Fruit fly (Drosophila melanogaster) whole organism, embryonic: ENCODE data around the gene CG31473.

ENCODE experiments used
- Atf3 ChIP-seq: fragments of 200-800 bp; sonication (Bioruptor generic); optimal IDR thresholded peaks from 3 replicates; lab custom pipeline; 2016; ENCODE audit warnings: missing biosample characterization, missing genetic modification characterization
- BtbVII ChIP-seq: fragments of 200-800 bp; sonication (Bioruptor generic); optimal IDR thresholded peaks from 3 replicates; lab custom pipeline; 2017; ENCODE audit warnings: missing biosample characterization, mild to moderate bottlenecking, missing genetic modification characterization
- CG12769 ChIP-seq: fragments of 200-800 bp; sonication (Bioruptor generic); optimal IDR thresholded peaks from 2 replicates; lab custom pipeline; 2019; ENCODE audit warnings: missing biosample characterization, mild to moderate bottlenecking, missing genetic modification characterization, moderate library complexity
- CG13287 ChIP-seq: fragments of 200-800 bp; sonication (Bioruptor generic); IDR thresholded peaks from 2 replicates; pipeline ENCODE4 v1.3.6; 2022; ENCODE audit warnings: missing biosample characterization, missing genetic modification characterization; ENCODE audit not compliant: partially characterized antibody
- CG13296 ChIP-seq: fragments of 200-800 bp; sonication (Bioruptor generic); optimal IDR thresholded peaks from 3 replicates; lab custom pipeline; 2018; ENCODE audit warnings: missing biosample characterization, mild to moderate bottlenecking, missing genetic modification characterization
- CG15514 ChIP-seq: fragments of 200-800 bp; sonication (Bioruptor generic); optimal IDR thresholded peaks from 3 replicates; lab custom pipeline; 2017; ENCODE audit warnings: missing biosample characterization, missing genetic modification characterization, mild to moderate bottlenecking, moderate library complexity, missing genetic modification reagents
- CG1647 ChIP-seq: fragments of 200-800 bp; sonication (Bioruptor generic); optimal IDR thresholded peaks from 3 replicates; lab custom pipeline; 2016; ENCODE audit warnings: missing biosample characterization, missing genetic modification characterization
- CG17568 ChIP-seq: fragments of 200-800 bp; sonication (Bioruptor generic); optimal IDR thresholded peaks from 2 replicates; lab custom pipeline; 2018; ENCODE audit warnings: missing biosample characterization, mild to moderate bottlenecking, missing genetic modification characterization, moderate library complexity
- CG32532 ChIP-seq: fragments of 200-800 bp; sonication (Bioruptor generic); IDR thresholded peaks from 2 replicates; pipeline ENCODE4 v1.3.6; 2022; ENCODE audit warnings: missing biosample characterization, missing genetic modification characterization
- CG3281 ChIP-seq: fragments of 200-800 bp; sonication (Bioruptor generic); optimal IDR thresholded peaks from 3 replicates; lab custom pipeline; 2017; ENCODE audit warnings: missing biosample characterization, mild to moderate bottlenecking, missing genetic modification characterization
- CG34224 ChIP-seq: fragments of 200-800 bp; sonication (Bioruptor generic); IDR thresholded peaks from 3 replicates; pipeline ENCODE4 v1.3.6; 2022; ENCODE audit warnings: missing biosample characterization, missing genetic modification characterization; ENCODE audit not compliant: partially characterized antibody
- CG34376 ChIP-seq: fragments of 200-800 bp; sonication (Bioruptor generic); optimal IDR thresholded peaks from 2 replicates; lab custom pipeline; 2018; ENCODE audit warnings: missing biosample characterization, mild to moderate bottlenecking, missing genetic modification characterization
- CG4404 ChIP-seq: fragments of 200-800 bp; sonication (Bioruptor generic); IDR thresholded peaks from 2 replicates; pipeline ENCODE4 v1.3.6; 2022; ENCODE audit warnings: missing biosample characterization, missing genetic modification characterization
- CG8944 ChIP-seq: fragments of 200-800 bp; sonication (Bioruptor generic); optimal IDR thresholded peaks from 3 replicates; lab custom pipeline; 2016; ENCODE audit warnings: missing biosample characterization, missing genetic modification characterization
- Dbx ChIP-seq: fragments of 200-800 bp; sonication (Bioruptor generic); IDR thresholded peaks from 3 replicates; pipeline ENCODE4 v1.3.6; 2022; ENCODE audit warnings: missing biosample characterization, missing genetic modification characterization
- Deaf1 ChIP-seq: fragments of 200-800 bp; optimal IDR thresholded peaks from 3 replicates; lab custom pipeline; 2019; ENCODE audit warnings: missing biosample characterization, mild to moderate bottlenecking, missing genetic modification characterization, moderate library complexity
- Drgx ChIP-seq: fragments of 200-800 bp; sonication (Bioruptor generic); IDR thresholded peaks from 2 replicates; pipeline ENCODE4 v1.3.6; 2022; ENCODE audit warnings: missing biosample characterization, missing genetic modification characterization
- Jarid2 ChIP-seq: fragments of 200-800 bp; sonication (Bioruptor generic); optimal IDR thresholded peaks from 3 replicates; lab custom pipeline; 2017; ENCODE audit warnings: mild to moderate bottlenecking, missing biosample characterization, missing genetic modification reagents, missing genetic modification characterization
- Med ChIP-seq: fragments of 200-800 bp; sonication (Bioruptor generic); peaks from one replicate; lab custom pipeline; 2016; ENCODE audit warnings: missing biosample characterization, missing genetic modification characterization, mild to moderate bottlenecking, inconsistent platforms, moderate library complexity
- Mrtf ChIP-seq: fragments of 200-800 bp; sonication (Bioruptor generic); IDR thresholded peaks from 3 replicates; pipeline ENCODE4 v1.3.6; 2022; ENCODE audit warnings: missing biosample characterization, missing genetic modification characterization
- PHDP ChIP-seq: fragments of 200-800 bp; sonication (Bioruptor generic); optimal IDR thresholded peaks from 3 replicates; lab custom pipeline; 2018; ENCODE audit warnings: missing biosample characterization, mild to moderate bottlenecking, missing genetic modification characterization, moderate library complexity
- Pdp1 ChIP-seq, 2 experiments: fragments of 200-800 bp; sonication (Bioruptor generic); optimal IDR thresholded peaks; 3 replicates each; lab custom pipeline; 2016; ENCODE audit warnings: missing biosample characterization in 2 of 2, missing genetic modification characterization in 2 of 2, mild to moderate bottlenecking in 1 of 2, moderate library complexity in 1 of 2
- Trl ChIP-seq, 3 experiments: fragments of >200 bp in 2 of 3; fragments of 200-800 bp in 1 of 3; sonication (Bioruptor generic) in 1 of 3; optimal IDR thresholded peaks; 2 replicates in 1 of 3; 3 replicates in 2 of 3; lab custom pipeline; 2016 to 2017; ENCODE audit warnings: missing biosample characterization in 1 of 3, missing genetic modification characterization in 1 of 3
- ac ChIP-seq: fragments of 200-800 bp; sonication (Bioruptor generic); optimal IDR thresholded peaks from 3 replicates; lab custom pipeline; 2017; ENCODE audit warnings: missing biosample characterization, mild to moderate bottlenecking, missing genetic modification characterization
- amos ChIP-seq: fragments of 200-800 bp; sonication (Bioruptor generic); IDR thresholded peaks from 2 replicates; pipeline ENCODE4 v1.3.6; 2022; ENCODE audit warnings: missing biosample characterization, missing genetic modification characterization; ENCODE audit not compliant: partially characterized antibody
- chinmo ChIP-seq: fragments of 200-800 bp; sonication (Bioruptor generic); IDR thresholded peaks from 4 replicates; pipeline ENCODE4 v1.3.6; 2022; ENCODE audit warnings: missing biosample characterization, missing genetic modification characterization; ENCODE audit not compliant: partially characterized antibody
- corto ChIP-seq: fragments of 200-800 bp; sonication (Bioruptor generic); optimal IDR thresholded peaks from 2 replicates; lab custom pipeline; 2016; ENCODE audit warnings: missing biosample characterization, mild to moderate bottlenecking, missing genetic modification characterization, moderate library complexity
- crp ChIP-seq, 2 experiments: fragments of 200-800 bp; sonication (Bioruptor generic); optimal IDR thresholded peaks; 2 replicates in 1 of 2; 3 replicates in 1 of 2; lab custom pipeline; 2017; ENCODE audit warnings: missing biosample characterization in 2 of 2, missing genetic modification characterization in 2 of 2, mild to moderate bottlenecking in 1 of 2, moderate library complexity in 1 of 2
- en ChIP-seq: fragments of 200-800 bp; sonication (Bioruptor generic); optimal IDR thresholded peaks from 2 replicates; lab custom pipeline; 2016; ENCODE audit warnings: missing biosample characterization, missing genetic modification characterization
- lab ChIP-seq: fragments of 200-800 bp; sonication (Bioruptor generic); optimal IDR thresholded peaks from 3 replicates; lab custom pipeline; 2017; ENCODE audit warnings: missing biosample characterization, missing genetic modification characterization, mild to moderate bottlenecking, moderate library complexity, missing genetic modification reagents
- lbe ChIP-seq: fragments of 200-800 bp; sonication (Bioruptor generic); optimal IDR thresholded peaks from 2 replicates; lab custom pipeline; 2016; ENCODE audit warnings: missing biosample characterization, mild to moderate bottlenecking, missing genetic modification characterization
- mld ChIP-seq: fragments of 200-800 bp; sonication (Bioruptor generic); IDR thresholded peaks from 3 replicates; pipeline ENCODE4 v1.3.6; 2022; ENCODE audit warnings: missing biosample characterization, missing genetic modification characterization; ENCODE audit not compliant: partially characterized antibody
- scrt ChIP-seq: fragments of 200-800 bp; sonication (Bioruptor generic); optimal IDR thresholded peaks from 2 replicates; lab custom pipeline; 2018; ENCODE audit warnings: missing biosample characterization, mild to moderate bottlenecking, missing genetic modification characterization, moderate library complexity
- sd ChIP-seq: fragments of 200-800 bp; sonication (Bioruptor generic); optimal IDR thresholded peaks from 3 replicates; lab custom pipeline; 2018; ENCODE audit warnings: missing biosample characterization, mild to moderate bottlenecking, missing genetic modification characterization, moderate library complexity
- sr ChIP-seq: fragments of 200-800 bp; sonication (Bioruptor generic); IDR thresholded peaks from 3 replicates; pipeline ENCODE4 v1.3.6; 2022; ENCODE audit warnings: missing biosample characterization, missing genetic modification characterization
- sug ChIP-seq: fragments of 200-800 bp; optimal IDR thresholded peaks from 2 replicates; lab custom pipeline; 2019; ENCODE audit warnings: missing biosample characterization, mild to moderate bottlenecking, missing genetic modification characterization, moderate library complexity
- unc-4 ChIP-seq: fragments of 200-800 bp; sonication (Bioruptor generic); IDR thresholded peaks from 2 replicates; pipeline ENCODE4 v1.3.6; 2022; ENCODE audit warnings: missing biosample characterization, missing genetic modification characterization; ENCODE audit not compliant: partially characterized antibody

Gene CG31473

DNA sequence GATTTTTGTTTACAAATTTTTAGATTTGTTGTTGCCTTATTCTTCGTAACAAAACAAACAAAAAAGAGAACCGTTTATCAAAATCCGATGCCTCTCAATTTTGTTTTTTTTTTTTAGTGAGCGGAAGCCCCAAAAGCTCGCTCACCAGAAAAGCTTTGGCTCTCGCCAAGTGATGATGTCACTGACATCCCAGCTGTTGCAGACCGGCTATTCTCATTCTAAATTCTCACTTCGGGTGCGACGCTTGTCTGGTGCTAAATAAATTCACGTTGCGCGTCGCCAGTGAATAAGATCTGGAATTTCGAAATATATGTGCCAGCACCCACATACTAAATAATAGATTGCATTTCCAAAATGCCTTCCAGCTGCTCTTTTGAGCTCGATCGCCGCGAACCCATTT lies 17.8 kb upstream of the CG31473 start, which contains the start of gene CG2641:
Gene CG2641, plus strand, starts transcription at position 215 of the 400 bp plus-strand sequence.
- TF ChIP-seq CG15514 (GFP tag; lab: Kevin White, UChicago) (peak; percentile 1), Atf3 (peak; percentile 34), crp (GFP tag; optimal IDR thresholded peaks at IDR 0.05; lab: Kevin White, UChicago) (peak in 1 of 2 experiments; percentile 63), Drgx (GFP tag; lab: Robert Waterston, UW) (peak; percentile 72), Deaf1 (peak; percentile 34), Trl (optimal IDR thresholded peaks at IDR 0.05; lab: Kevin White, UChicago) (peak; percentile 71 to 89), Trl (GFP tag; optimal IDR thresholded peaks at IDR 0.05; lab: Kevin White, UChicago) (no peak), mld (GFP tag; lab: Robert Waterston, UW) (no peak), chinmo (GFP tag; lab: Robert Waterston, UW) (peak; percentile 77; the same call in 1 of the 4 replicates), CG13296 (GFP tag; lab: Kevin White, UChicago) (peak; percentile 42), CG1647 (GFP tag; lab: Kevin White, UChicago) (no peak), ac (GFP tag; lab: Kevin White, UChicago) (no peak), lbe (GFP tag; lab: Kevin White, UChicago) (peak; percentile 61), Dbx (GFP tag; lab: Robert Waterston, UW) (0 out of 3 replicates have a peak, but pooled peaks have one; percentile 46), Med (GFP tag; lab: Kevin White, UChicago) (peak; percentile 26), sd (tag; lab: Kevin White, UChicago) (peak; percentile 66), sug (tag; lab: Kevin White, UChicago) (peak; percentile 2), CG34224 (GFP tag; lab: Robert Waterston, UW) (peak; percentile 20; the same call in 1 of the 3 replicates), PHDP (tag; lab: Kevin White, UChicago) (peak; percentile 21), BtbVII (GFP tag; lab: Kevin White, UChicago) (peak; percentile 61), CG3281 (GFP tag; lab: Kevin White, UChicago) (peak; percentile 5), CG4404 (GFP tag; lab: Robert Waterston, UW) (no peak), corto (GFP tag; lab: Kevin White, UChicago) (peak; percentile 68), scrt (peak; percentile 13), lab (GFP tag; lab: Kevin White, UChicago) (peak; percentile 23), Jarid2 (peak; percentile 9), Mrtf (GFP tag; lab: Robert Waterston, UW) (no peak), unc-4 (GFP tag; lab: Robert Waterston, UW) (peak; percentile 14; the same call in 1 of the 2 replicates), en (GFP tag; lab: Kevin White, UChicago) (no peak), CG8944 (GFP tag; lab: Kevin White, UChicago) (no peak), amos (GFP tag; lab: Robert Waterston, UW) (peak; percentile 8; the same call in 1 of the 2 replicates), CG12769 (tag; lab: Kevin White, UChicago) (peak; percentile 52), Pdp1 (GFP tag; optimal IDR thresholded peaks at IDR 0.05; lab: Kevin White, UChicago) (peak in 1 of 2 experiments; percentile 53), CG13287 (GFP tag; lab: Robert Waterston, UW) (peak; percentile 52), CG34376 (GFP tag; lab: Kevin White, UChicago) (peak; percentile 47), CG32532 (GFP tag; lab: Robert Waterston, UW) (peak; percentile 36; the same call in 1 of the 2 replicates), CG17568 (GFP tag; lab: Kevin White, UChicago) (no peak), sr (GFP tag; lab: Robert Waterston, UW) (0 out of 3 replicates have a peak, but pooled peaks have one; percentile 7)
